Fruit fly (Drosophila melanogaster) whole organism, embryonic: ENCODE measurements around the gene CG7557.

Experiments used
- Antp ChIP-seq: fragments of 200-800 bp; sonication (Bioruptor generic); optimal IDR thresholded peaks from 3 replicates; lab custom pipeline; 2016; ENCODE audit warnings: missing biosample characterization, missing genetic modification characterization
- B-H2 ChIP-seq: fragments of 200-800 bp; sonication (Bioruptor generic); optimal IDR thresholded peaks from 2 replicates; lab custom pipeline; 2018; ENCODE audit warnings: missing biosample characterization, mild to moderate bottlenecking, missing genetic modification characterization
- Bgb ChIP-seq: fragments of 200-800 bp; sonication (Bioruptor generic); IDR thresholded peaks from 2 replicates; pipeline ENCODE4 v1.3.6; 2022; ENCODE audit warnings: missing biosample characterization, missing genetic modification characterization; ENCODE audit not compliant: partially characterized antibody
- CG10979 ChIP-seq: fragments of 200-800 bp; sonication (Bioruptor generic); optimal IDR thresholded peaks from 2 replicates; lab custom pipeline; 2018; ENCODE audit warnings: missing biosample characterization, mild to moderate bottlenecking, missing genetic modification characterization, moderate library complexity
- CG11560 ChIP-seq: fragments of 200-800 bp; sonication (Bioruptor generic); IDR thresholded peaks from 3 replicates; pipeline ENCODE4 v1.3.6; 2022; ENCODE audit warnings: missing biosample characterization, missing genetic modification characterization
- CG12236 ChIP-seq: fragments of 200-800 bp; sonication (Bioruptor generic); optimal IDR thresholded peaks from 2 replicates; lab custom pipeline; 2016; ENCODE audit warnings: missing biosample characterization, missing genetic modification characterization
- CG15269 ChIP-seq: fragments of 200-800 bp; sonication (Bioruptor generic); optimal IDR thresholded peaks from 2 replicates; lab custom pipeline; 2018; ENCODE audit warnings: missing biosample characterization, mild to moderate bottlenecking, missing genetic modification characterization, moderate library complexity
- CG15601 ChIP-seq: fragments of 200-800 bp; sonication (Bioruptor generic); optimal IDR thresholded peaks from 3 replicates; lab custom pipeline; 2019; ENCODE audit warnings: missing biosample characterization, mild to moderate bottlenecking, missing genetic modification characterization, moderate library complexity
- CG15696 ChIP-seq: fragments of 200-800 bp; sonication (Bioruptor generic); optimal IDR thresholded peaks from 2 replicates; lab custom pipeline; 2019; ENCODE audit warnings: missing biosample characterization, mild to moderate bottlenecking, missing genetic modification characterization, moderate library complexity
- CG16815 ChIP-seq: fragments of 200-800 bp; sonication (Bioruptor generic); optimal IDR thresholded peaks from 3 replicates; lab custom pipeline; 2017; ENCODE audit warnings: missing biosample characterization, mild to moderate bottlenecking, missing genetic modification characterization
- CG17186 ChIP-seq: fragments of 200-800 bp; sonication (Bioruptor generic); optimal IDR thresholded peaks from 3 replicates; lab custom pipeline; 2017; ENCODE audit warnings: missing biosample characterization, missing genetic modification reagents, missing genetic modification characterization
- CG17361 ChIP-seq: fragments of 200-800 bp; sonication (Bioruptor generic); IDR thresholded peaks from 3 replicates; pipeline ENCODE4 v1.3.6; 2022; ENCODE audit warnings: missing biosample characterization, missing genetic modification characterization
- CG1792 ChIP-seq: fragments of 200-800 bp; sonication (Bioruptor generic); optimal IDR thresholded peaks from 2 replicates; lab custom pipeline; 2016; ENCODE audit warnings: missing biosample characterization, missing genetic modification characterization
- CG18262 ChIP-seq: fragments of 200-800 bp; optimal IDR thresholded peaks from 3 replicates; lab custom pipeline; 2019; ENCODE audit warnings: missing biosample characterization, mild to moderate bottlenecking, missing genetic modification characterization, moderate library complexity
- CG30020 ChIP-seq: fragments of 200-800 bp; optimal IDR thresholded peaks from 2 replicates; lab custom pipeline; 2019; ENCODE audit warnings: missing biosample characterization, mild to moderate bottlenecking, missing genetic modification characterization, moderate library complexity
- CG43689 ChIP-seq: fragments of 200-800 bp; sonication (Bioruptor generic); IDR thresholded peaks from 2 replicates; pipeline ENCODE4 v1.3.6; 2022; ENCODE audit warnings: missing biosample characterization, missing genetic modification characterization
- CG6654 ChIP-seq: fragments of 200-800 bp; sonication (Bioruptor generic); optimal IDR thresholded peaks from 2 replicates; lab custom pipeline; 2017; ENCODE audit warnings: missing biosample characterization, mild to moderate bottlenecking, missing genetic modification characterization
- CG8281 ChIP-seq: fragments of 200-800 bp; sonication (Bioruptor generic); optimal IDR thresholded peaks from 2 replicates; lab custom pipeline; 2018; ENCODE audit warnings: missing biosample characterization, mild to moderate bottlenecking, missing genetic modification characterization, moderate library complexity
- CTCF ChIP-seq: fragments of 200-800 bp; sonication (Bioruptor generic); optimal IDR thresholded peaks from 2 replicates; lab custom pipeline; 2017; ENCODE audit warnings: missing biosample characterization, mild to moderate bottlenecking, missing genetic modification characterization, moderate library complexity
- Dfd ChIP-seq, 2 experiments: fragments of >200 bp; optimal IDR thresholded peaks; 2 replicates each; lab custom pipeline; 2017; ENCODE audit warnings: missing biosample characterization in 2 of 2, missing genetic modification characterization in 2 of 2
- HLH4C ChIP-seq: fragments of 200-800 bp; sonication (Bioruptor generic); IDR thresholded peaks from 3 replicates; pipeline ENCODE4 v1.3.6; 2022; ENCODE audit warnings: missing biosample characterization, missing genetic modification characterization; ENCODE audit not compliant: partially characterized antibody
- HmgD ChIP-seq: fragments of 200-800 bp; sonication (Bioruptor generic); optimal IDR thresholded peaks from 3 replicates; lab custom pipeline; 2016; ENCODE audit warnings: missing biosample characterization, missing genetic modification characterization
- Lim3 ChIP-seq: fragments of 200-800 bp; sonication (Bioruptor generic); IDR thresholded peaks from 2 replicates; pipeline ENCODE4 v1.3.6; 2022; ENCODE audit warnings: missing biosample characterization, missing genetic modification characterization
- MESR4 ChIP-seq: fragments of 200-800 bp; sonication (Bioruptor generic); optimal IDR thresholded peaks from 2 replicates; lab custom pipeline; 2018; ENCODE audit warnings: missing biosample characterization, mild to moderate bottlenecking, missing genetic modification characterization, moderate library complexity
- NFAT ChIP-seq: fragments of 200-800 bp; sonication (Bioruptor generic); IDR thresholded peaks from 2 replicates; pipeline ENCODE4 v1.3.6; 2022; ENCODE audit warnings: missing biosample characterization, missing genetic modification characterization
- Pdp1 ChIP-seq, 2 experiments: fragments of 200-800 bp; sonication (Bioruptor generic); optimal IDR thresholded peaks; 3 replicates each; lab custom pipeline; 2016; ENCODE audit warnings: missing biosample characterization in 2 of 2, missing genetic modification characterization in 2 of 2, mild to moderate bottlenecking in 1 of 2, moderate library complexity in 1 of 2
- ase ChIP-seq: fragments of 200-800 bp; sonication (Bioruptor generic); IDR thresholded peaks from 3 replicates; pipeline ENCODE4 v1.3.6; 2022; ENCODE audit warnings: missing biosample characterization, missing genetic modification characterization
- chif ChIP-seq, 2 experiments: fragments of 200-800 bp; sonication (Bioruptor generic); optimal IDR thresholded peaks; 3 replicates each; lab custom pipeline; 2016; ENCODE audit warnings: missing biosample characterization in 2 of 2, missing genetic modification characterization in 2 of 2
- corto ChIP-seq: fragments of 200-800 bp; sonication (Bioruptor generic); optimal IDR thresholded peaks from 2 replicates; lab custom pipeline; 2016; ENCODE audit warnings: missing biosample characterization, mild to moderate bottlenecking, missing genetic modification characterization, moderate library complexity
- crc ChIP-seq: fragments of 200-800 bp; sonication (Bioruptor generic); optimal IDR thresholded peaks from 2 replicates; lab custom pipeline; 2016; ENCODE audit warnings: missing biosample characterization, missing genetic modification characterization
- cwo ChIP-seq: fragments of 200-800 bp; sonication (Bioruptor generic); optimal IDR thresholded peaks from 3 replicates; lab custom pipeline; 2017; ENCODE audit warnings: missing biosample characterization, missing genetic modification characterization, mild to moderate bottlenecking, moderate library complexity, missing genetic modification reagents
- disco-r ChIP-seq: fragments of 200-800 bp; sonication (Bioruptor generic); optimal IDR thresholded peaks from 2 replicates; lab custom pipeline; 2016; ENCODE audit warnings: missing biosample characterization, missing genetic modification characterization
- dmrt99B ChIP-seq: fragments of 200-800 bp; sonication (Bioruptor generic); optimal IDR thresholded peaks from 2 replicates; lab custom pipeline; 2018; ENCODE audit warnings: missing biosample characterization, mild to moderate bottlenecking, missing genetic modification characterization, moderate library complexity
- hb ChIP-seq: fragments of 200-800 bp; sonication (Bioruptor generic); IDR thresholded peaks from 3 replicates; pipeline ENCODE4 v1.3.6; 2022; ENCODE audit warnings: missing biosample characterization, missing genetic modification characterization; ENCODE audit not compliant: partially characterized antibody
- insv ChIP-seq, 2 experiments: fragments of 200-800 bp; sonication (Bioruptor generic); optimal IDR thresholded peaks; 3 replicates each; lab custom pipeline; 2016 to 2018; ENCODE audit warnings: missing biosample characterization in 2 of 2, missing genetic modification characterization in 2 of 2
- kay ChIP-seq: fragments of 200-800 bp; sonication (Bioruptor generic); optimal IDR thresholded peaks from 2 replicates; lab custom pipeline; 2016; ENCODE audit warnings: missing biosample characterization, missing genetic modification characterization
- lbe ChIP-seq: fragments of 200-800 bp; sonication (Bioruptor generic); optimal IDR thresholded peaks from 2 replicates; lab custom pipeline; 2016; ENCODE audit warnings: missing biosample characterization, mild to moderate bottlenecking, missing genetic modification characterization
- lmd ChIP-seq: fragments of 200-800 bp; sonication (Bioruptor generic); IDR thresholded peaks from 2 replicates; pipeline ENCODE4 v1.3.6; 2022; ENCODE audit warnings: missing biosample characterization, missing genetic modification characterization
- lola ChIP-seq, 3 experiments: fragments of >200 bp in 2 of 3; fragments of 200-800 bp in 1 of 3; sonication (Bioruptor generic) in 1 of 3; optimal IDR thresholded peaks; 2 replicates each; lab custom pipeline; 2017 to 2019; ENCODE audit warnings: missing biosample characterization in 3 of 3, missing genetic modification characterization in 3 of 3, mild to moderate bottlenecking in 1 of 3, moderate library complexity in 1 of 3
- luna ChIP-seq: fragments of 200-800 bp; sonication (Bioruptor generic); optimal IDR thresholded peaks from 2 replicates; lab custom pipeline; 2016; ENCODE audit warnings: missing biosample characterization, missing genetic modification characterization
- maf-S ChIP-seq: fragments of 200-800 bp; sonication (Bioruptor generic); optimal IDR thresholded peaks from 2 replicates; lab custom pipeline; 2016; ENCODE audit warnings: missing biosample characterization, missing genetic modification characterization
- oc ChIP-seq: fragments of 200-800 bp; sonication (Bioruptor generic); optimal IDR thresholded peaks from 2 replicates; lab custom pipeline; 2018; ENCODE audit warnings: missing biosample characterization, mild to moderate bottlenecking, missing genetic modification characterization, moderate library complexity
- org-1 ChIP-seq: fragments of 200-800 bp; sonication (Bioruptor generic); optimal IDR thresholded peaks from 2 replicates; lab custom pipeline; 2017; ENCODE audit warnings: missing biosample characterization, missing genetic modification characterization
- row ChIP-seq: fragments of 200-800 bp; sonication (Bioruptor generic); IDR thresholded peaks from 3 replicates; pipeline ENCODE4 v1.3.6; 2022; ENCODE audit warnings: missing biosample characterization, missing genetic modification characterization
- run ChIP-seq: fragments of 200-800 bp; sonication (Bioruptor generic); optimal IDR thresholded peaks from 3 replicates; lab custom pipeline; 2018; ENCODE audit warnings: missing biosample characterization, mild to moderate bottlenecking, missing genetic modification characterization
- sisA ChIP-seq: fragments of 200-800 bp; sonication (Bioruptor generic); IDR thresholded peaks from 2 replicates; pipeline ENCODE4 v1.3.6; 2022; ENCODE audit warnings: missing biosample characterization, missing genetic modification characterization
- sna ChIP-seq: fragments of 200-800 bp; sonication (Bioruptor generic); IDR thresholded peaks from 2 replicates; pipeline ENCODE4 v1.3.6; 2022; ENCODE audit warnings: missing biosample characterization, missing genetic modification characterization; ENCODE audit not compliant: partially characterized antibody
- ttk ChIP-seq: fragments of 200-800 bp; sonication (Bioruptor generic); IDR thresholded peaks from 2 replicates; pipeline ENCODE4 v2.1.2; 2022; ENCODE audit warnings: missing biosample characterization, missing genetic modification characterization
- wek ChIP-seq: fragments of 200-800 bp; sonication (Bioruptor generic); optimal IDR thresholded peaks from 3 replicates; lab custom pipeline; 2018; ENCODE audit warnings: missing biosample characterization, mild to moderate bottlenecking, missing genetic modification characterization, moderate library complexity

The CG7557 gene

DNA sequence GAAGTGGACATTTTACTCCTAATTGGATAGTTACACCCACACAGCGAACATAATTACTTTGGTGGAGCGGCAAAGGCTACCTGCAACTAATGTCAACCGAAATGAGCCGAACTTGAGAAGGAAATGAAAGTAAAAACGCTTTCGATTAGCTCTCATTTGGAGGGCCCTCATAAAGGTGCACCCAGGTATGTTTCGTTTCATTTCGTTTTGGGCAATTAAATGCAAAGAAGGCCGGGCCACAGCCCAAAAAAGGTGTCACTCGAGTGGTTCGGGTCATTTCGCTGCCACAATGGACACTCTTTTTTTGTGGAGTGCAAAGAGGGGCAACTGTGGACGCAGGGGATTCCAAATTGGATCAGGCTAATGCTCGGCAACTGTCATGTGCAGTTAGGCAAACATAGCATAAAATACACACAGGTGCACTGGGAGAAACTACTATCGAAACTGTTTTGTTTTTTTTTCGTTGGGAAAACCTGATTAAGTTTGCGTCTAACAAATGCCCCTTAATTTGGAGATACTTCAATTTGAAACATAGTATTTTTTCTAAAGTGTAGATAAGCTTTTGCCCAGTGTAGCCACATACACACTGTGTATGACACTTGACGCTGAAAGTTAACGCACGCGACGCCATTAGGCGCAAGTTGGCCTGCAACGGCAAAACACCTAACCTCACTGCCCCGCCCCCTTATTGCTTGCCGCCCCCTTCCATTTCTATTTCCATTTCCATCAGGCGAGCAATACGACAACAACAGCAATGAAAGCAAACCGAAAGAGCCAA lies 28.3 kb upstream of the CG7557 start (continued):
- no peak for TF ChIP-seq lbe
- peak; percentile 70 for TF ChIP-seq disco-r (GFP tag; lab: Kevin White, UChicago)
- peak; percentile 57 for TF ChIP-seq NFAT (GFP tag; lab: Robert Waterston, UW)
- peak; percentile 46; the same call in 2 of the 3 replicates for TF ChIP-seq CG11560 (tag; lab: Robert Waterston, UW)
- TF ChIP-seq CG15601: peak; percentile 84
- peak; percentile 70 for TF ChIP-seq kay (GFP tag; lab: Kevin White, UChicago)
- TF ChIP-seq oc (tag; lab: Kevin White, UChicago): peak; percentile 87
- peak; percentile 58 for TF ChIP-seq CG6654 (GFP tag; lab: Kevin White, UChicago)
- TF ChIP-seq Lim3 (GFP tag; lab: Robert Waterston, UW): peak; percentile 75
- TF ChIP-seq CG17361 (GFP tag; lab: Robert Waterston, UW): peak; percentile 45; the same call in 2 of the 3 replicates
- TF ChIP-seq org-1: peak; percentile 79
- peak; percentile 97 for TF ChIP-seq sisA (GFP tag; lab: Robert Waterston, UW)
- peak; percentile 71 for TF ChIP-seq run
- peak; percentile 83 to 84 for TF ChIP-seq Pdp1 (GFP tag; optimal IDR thresholded peaks at IDR 0.05; lab: Kevin White, UChicago)
- peak; percentile 92 for TF ChIP-seq Antp
- peak; percentile 85 for TF ChIP-seq CG1792
- peak; percentile 76 for TF ChIP-seq CG8281 (tag; lab: Kevin White, UChicago)
- peak; percentile 87 for TF ChIP-seq dmrt99B (tag; lab: Kevin White, UChicago)
- no peak for TF ChIP-seq luna (GFP tag; lab: Kevin White, UChicago)
- TF ChIP-seq corto: no peak
- peak; percentile 19 for TF ChIP-seq CG30020 (tag; lab: Kevin White, UChicago)
- TF ChIP-seq CG12236 (GFP tag; lab: Kevin White, UChicago): peak; percentile 63
- no peak for TF ChIP-seq hb (GFP tag; lab: Robert Waterston, UW)
- no peak for TF ChIP-seq cwo (GFP tag; lab: Kevin White, UChicago)
- peak; percentile 33 for TF ChIP-seq CTCF (GFP tag; lab: Kevin White, UChicago)
- peak; percentile 31 for TF ChIP-seq crc (GFP tag; lab: Kevin White, UChicago)
- TF ChIP-seq row (GFP tag; lab: Robert Waterston, UW): peak; percentile 73
- TF ChIP-seq lola (GFP tag; optimal IDR thresholded peaks at IDR 0.05; lab: Kevin White, UChicago): peak in 1 of 3 experiments; percentile 79
- TF ChIP-seq Bgb (GFP tag; lab: Robert Waterston, UW): no peak
- no peak for TF ChIP-seq insv (GFP tag; optimal IDR thresholded peaks at IDR 0.05; lab: Kevin White, UChicago)
- peak; percentile 81 for TF ChIP-seq CG10979 (tag; lab: Kevin White, UChicago)
- no peak for TF ChIP-seq B-H2 (GFP tag; lab: Kevin White, UChicago)
- TF ChIP-seq CG15269 (tag; lab: Kevin White, UChicago): peak; percentile 64
- peak; percentile 82 for TF ChIP-seq CG43689 (GFP tag; lab: Robert Waterston, UW)
- no peak for TF ChIP-seq sna (GFP tag; lab: Robert Waterston, UW)
- TF ChIP-seq lmd: peak; percentile 94
- 0 out of 3 replicates have a peak, but pooled peaks have one; percentile 9 for TF ChIP-seq HLH4C (GFP tag; lab: Robert Waterston, UW)
- TF ChIP-seq ttk (GFP tag; lab: Robert Waterston, UW): peak; percentile 97
- no peak for TF ChIP-seq CG18262 (tag; lab: Kevin White, UChicago)
- TF ChIP-seq CG17186 (GFP tag; lab: Kevin White, UChicago): peak; percentile 84
- TF ChIP-seq CG15696 (tag; lab: Kevin White, UChicago): peak; percentile 79
- TF ChIP-seq HmgD (GFP tag; lab: Kevin White, UChicago): peak; percentile 28
- TF ChIP-seq Dfd (GFP tag; optimal IDR thresholded peaks at IDR 0.05; lab: Kevin White, UChicago): no peak
- TF ChIP-seq ase (GFP tag; lab: Robert Waterston, UW): peak; percentile 91
- TF ChIP-seq wek: peak; percentile 63
- TF ChIP-seq MESR4 (GFP tag; lab: Kevin White, UChicago): no peak
- TF ChIP-seq CG16815 (GFP tag; lab: Kevin White, UChicago): peak; percentile 64
- TF ChIP-seq maf-S (GFP tag; lab: Kevin White, UChicago): peak; percentile 81
- peak; percentile 85 to 87 for TF ChIP-seq chif (GFP tag; optimal IDR thresholded peaks at IDR 0.05; lab: Kevin White, UChicago)
